Worm (Caenorhabditis elegans): Measurements from ENCODE around the gene Y57A10A.24.

Gene Y57A10A.24

ce11 chrII:12214562-12214961 is 28.2 kb upstream of the Y57A10A.24 start:
- TF ChIP-seq B0310.2 (tag; optimal IDR thresholded peaks at IDR 0.05), result peak; percentile 45
- TF ChIP-seq ets-7 (tag; optimal IDR thresholded peaks at IDR 0.05), result no peak
- TF ChIP-seq sea-1 (GFP tag; conservative IDR thresholded peaks at IDR 0.05), result no peak
- no peak for TF ChIP-seq aly-1 (tag; optimal IDR thresholded peaks at IDR 0.05)
- no peak; the same call in 1 of the 2 replicates for TF ChIP-seq pes-1 (GFP tag; IDR thresholded peaks at IDR 0.05)
- no peak for TF ChIP-seq F13C5.2 (tag; optimal IDR thresholded peaks at IDR 0.05)

ce11 chrII:12222524-12222923 is 20.2 kb upstream of the Y57A10A.24 start:
- TF ChIP-seq ceh-36 (tag; optimal IDR thresholded peaks at IDR 0.05), result no peak
- TF ChIP-seq aly-1 (tag; optimal IDR thresholded peaks at IDR 0.05), result peak; percentile 64
- no peak for TF ChIP-seq tra-4 (tag; optimal IDR thresholded peaks at IDR 0.05)
- no peak for TF ChIP-seq ama-1 (optimal IDR thresholded peaks at IDR 0.05)
- peak; percentile 50 for TF ChIP-seq F13C5.2 (tag; optimal IDR thresholded peaks at IDR 0.05)
- peak; percentile 70 for TF ChIP-seq hmg-4 (GFP tag; optimal IDR thresholded peaks at IDR 0.05)
- TF ChIP-seq ets-7 (tag; optimal IDR thresholded peaks at IDR 0.05), result peak; percentile 22
- TF ChIP-seq scrt-1 (GFP tag; IDR thresholded peaks at IDR 0.05), result no peak
- no peak for TF ChIP-seq ceh-13 (GFP tag; optimal IDR thresholded peaks at IDR 0.05)
- TF ChIP-seq sea-1 (GFP tag; conservative IDR thresholded peaks at IDR 0.05), result no peak
- no peak for TF ChIP-seq hnd-1 (tag; optimal IDR thresholded peaks at IDR 0.05)

ce11 chrII:12224916-12225406 is 17.8 kb upstream of the Y57A10A.24 start, which contains the start of the genes pqn-87 and rsr-2:
Gene pqn-87, minus strand, starts transcription at chrII:12225086.
Gene rsr-2, plus strand, starts transcription at chrII:12225356.
- TF ChIP-seq hnd-1 (tag; optimal IDR thresholded peaks at IDR 0.05), result no peak
- TF ChIP-seq ceh-13 (GFP tag; optimal IDR thresholded peaks at IDR 0.05), result no peak
- no peak for TF ChIP-seq hmbx-1 (tag; optimal IDR thresholded peaks at IDR 0.05)
- TF ChIP-seq tbx-11 (GFP tag; IDR thresholded peaks at IDR 0.05), result no peak
- no peak for TF ChIP-seq pes-1 (GFP tag; IDR thresholded peaks at IDR 0.05)

ce11 chrII:12226192-12226591 is 16.6 kb upstream of the Y57A10A.24 start:
- TF ChIP-seq B0310.2 (tag; optimal IDR thresholded peaks at IDR 0.05) (no peak), tbx-37 (GFP tag; conservative IDR thresholded peaks at IDR 0.05) (no peak), scrt-1 (GFP tag; IDR thresholded peaks at IDR 0.05) (no peak), ets-7 (tag; optimal IDR thresholded peaks at IDR 0.05) (no peak), F13C5.2 (tag; optimal IDR thresholded peaks at IDR 0.05) (no peak), aly-1 (tag; optimal IDR thresholded peaks at IDR 0.05) (no peak), pes-1 (GFP tag; IDR thresholded peaks at IDR 0.05) (no peak), ceh-36 (tag; optimal IDR thresholded peaks at IDR 0.05) (no peak), flt-1 (GFP tag; IDR thresholded peaks at IDR 0.05) (no peak), hmg-4 (GFP tag; optimal IDR thresholded peaks at IDR 0.05) (no peak), hmbx-1 (tag; optimal IDR thresholded peaks at IDR 0.05) (no peak), hnd-1 (tag; optimal IDR thresholded peaks at IDR 0.05) (no peak), ama-1 (optimal IDR thresholded peaks at IDR 0.05) (no peak), tra-4 (tag; optimal IDR thresholded peaks at IDR 0.05) (no peak), sea-1 (GFP tag; conservative IDR thresholded peaks at IDR 0.05) (no peak), ceh-13 (GFP tag; optimal IDR thresholded peaks at IDR 0.05) (no peak), tbx-11 (GFP tag; IDR thresholded peaks at IDR 0.05) (no peak)

- TF ChIP-seq tbx-11 (GFP tag; IDR thresholded peaks at IDR 0.05) (no peak), tbx-37 (GFP tag; conservative IDR thresholded peaks at IDR 0.05) (no peak), ama-1 (optimal IDR thresholded peaks at IDR 0.05) (no peak), B0310.2 (tag; optimal IDR thresholded peaks at IDR 0.05) (no peak), scrt-1 (GFP tag; IDR thresholded peaks at IDR 0.05) (no peak), hmbx-1 (tag; optimal IDR thresholded peaks at IDR 0.05) (no peak), hnd-1 (tag; optimal IDR thresholded peaks at IDR 0.05) (no peak), aly-1 (tag; optimal IDR thresholded peaks at IDR 0.05) (no peak), sea-1 (GFP tag; conservative IDR thresholded peaks at IDR 0.05) (no peak)
These were observed 14.7 kb upstream of the Y57A10A.24 start, which contains the start of gene sinh-1 for ce11 chrII:12228005-12228404. Gene sinh-1, plus strand, starts transcription at chrII:12228305.

ce11 chrII:12237555-12237954 is 5.2 kb upstream of the Y57A10A.24 start:
- no peak for TF ChIP-seq tra-4 (tag; optimal IDR thresholded peaks at IDR 0.05)
- no peak for TF ChIP-seq aly-1 (tag; optimal IDR thresholded peaks at IDR 0.05)
- no peak for TF ChIP-seq pes-1 (GFP tag; IDR thresholded peaks at IDR 0.05)
- no peak for TF ChIP-seq ets-7 (tag; optimal IDR thresholded peaks at IDR 0.05)
- TF ChIP-seq tbx-37 (GFP tag; conservative IDR thresholded peaks at IDR 0.05), result no peak
- TF ChIP-seq scrt-1 (GFP tag; IDR thresholded peaks at IDR 0.05), result no peak
- TF ChIP-seq tbx-11 (GFP tag; IDR thresholded peaks at IDR 0.05), result no peak
- TF ChIP-seq ceh-13 (GFP tag; optimal IDR thresholded peaks at IDR 0.05), result no peak
- no peak for TF ChIP-seq ama-1 (optimal IDR thresholded peaks at IDR 0.05)
- TF ChIP-seq sea-1 (GFP tag; conservative IDR thresholded peaks at IDR 0.05), result no peak

ce11 chrII:12239449-12239848 is 3.3 kb upstream of the Y57A10A.24 start:
- no peak for TF ChIP-seq B0310.2 (tag; optimal IDR thresholded peaks at IDR 0.05)
- no peak for TF ChIP-seq ama-1 (optimal IDR thresholded peaks at IDR 0.05)
- TF ChIP-seq ceh-13 (GFP tag; optimal IDR thresholded peaks at IDR 0.05), result no peak
- no peak for TF ChIP-seq aly-1 (tag; optimal IDR thresholded peaks at IDR 0.05)
- TF ChIP-seq F13C5.2 (tag; optimal IDR thresholded peaks at IDR 0.05), result no peak
- TF ChIP-seq sea-1 (GFP tag; conservative IDR thresholded peaks at IDR 0.05), result no peak
- no peak for TF ChIP-seq ets-7 (tag; optimal IDR thresholded peaks at IDR 0.05)
- TF ChIP-seq tra-4 (tag; optimal IDR thresholded peaks at IDR 0.05), result no peak
- no peak for TF ChIP-seq pes-1 (GFP tag; IDR thresholded peaks at IDR 0.05)
- no peak for TF ChIP-seq hmg-4 (GFP tag; optimal IDR thresholded peaks at IDR 0.05)

ce11 chrII:12240088-12240487 is 2.7 kb upstream of the Y57A10A.24 start, which contains the start of gene txdc-12.1:
Gene txdc-12.1, plus strand, starts transcription at chrII:12240388.
- TF ChIP-seq tra-4 (tag; optimal IDR thresholded peaks at IDR 0.05) (no peak), tbx-11 (GFP tag; IDR thresholded peaks at IDR 0.05) (no peak), aly-1 (tag; optimal IDR thresholded peaks at IDR 0.05) (no peak), tbx-37 (GFP tag; conservative IDR thresholded peaks at IDR 0.05) (no peak), ceh-36 (tag; optimal IDR thresholded peaks at IDR 0.05) (peak; percentile 68)
